Worm (Caenorhabditis elegans) whole organism, L2 larva: ENCODE measurements around the gene str-64.

Experiments
- C34F6.9 ChIP-seq: fragments of 150-350 bp; optimal IDR thresholded peaks from 2 replicates; lab custom pipeline; 2014; ENCODE audit warnings: missing biosample characterization, missing genetic modification characterization
- F13H6.1 ChIP-seq: sonication (generic microtip); optimal IDR thresholded peaks from 2 replicates; lab custom pipeline; 2016; ENCODE audit warnings: missing genetic modification characterization, missing compliant biosample characterization
- R02D3.7 ChIP-seq: fragments of 150-350 bp; optimal IDR thresholded peaks from 2 replicates; lab custom pipeline; 2014; ENCODE audit warnings: missing biosample characterization, missing genetic modification characterization
- Y55F3AM.14 ChIP-seq: fragments of 200-800 bp; sonication (Bioruptor generic); optimal IDR thresholded peaks from 2 replicates; lab custom pipeline; 2018; ENCODE audit warnings: mild to moderate bottlenecking, missing genetic modification characterization, missing compliant biosample characterization
- aly-2 ChIP-seq: fragments of 150-350 bp; optimal IDR thresholded peaks from 2 replicates; lab custom pipeline; 2014; ENCODE audit warnings: missing biosample characterization, missing genetic modification characterization
- ama-1 ChIP-seq: fragments of 150-350 bp; optimal IDR thresholded peaks from 2 replicates; lab custom pipeline; 2018; ENCODE audit warnings: inconsistent platforms
- blmp-1 ChIP-seq: sonication (generic microtip); optimal IDR thresholded peaks from 2 replicates; lab custom pipeline; 2017; ENCODE audit warnings: missing genetic modification characterization, mild to moderate bottlenecking, missing compliant biosample characterization, antibody characterized with exemption, moderate library complexity; ENCODE audit not compliant: insufficient read depth
- ceh-16 ChIP-seq: fragments of 150-350 bp; optimal IDR thresholded peaks from 2 replicates; lab custom pipeline; 2014; ENCODE audit warnings: missing biosample characterization, missing genetic modification characterization
- crh-2 ChIP-seq: sonication (generic microtip); optimal IDR thresholded peaks from 2 replicates; lab custom pipeline; 2017; ENCODE audit warnings: missing biosample characterization, missing genetic modification characterization
- dmd-4 ChIP-seq: sonication (generic microtip); optimal IDR thresholded peaks from 2 replicates; lab custom pipeline; 2017; ENCODE audit warnings: missing biosample characterization, missing genetic modification characterization
- fos-1 ChIP-seq: fragments of 150-350 bp; optimal IDR thresholded peaks from 2 replicates; lab custom pipeline; 2014; ENCODE audit warnings: missing biosample characterization, missing genetic modification characterization
- gmeb-1 ChIP-seq: fragments of 150-350 bp; optimal IDR thresholded peaks from 2 replicates; lab custom pipeline; 2014; ENCODE audit warnings: missing biosample characterization, missing genetic modification characterization
- lin-13 ChIP-seq: fragments of 150-350 bp; optimal IDR thresholded peaks from 2 replicates; lab custom pipeline; 2014; ENCODE audit warnings: missing biosample characterization, missing genetic modification reagents, missing genetic modification characterization
- lin-39 ChIP-seq: fragments of 150-350 bp; optimal IDR thresholded peaks from 2 replicates; lab custom pipeline; 2014; ENCODE audit warnings: missing biosample characterization, missing genetic modification reagents, missing genetic modification characterization
- lsy-2 ChIP-seq, 2 experiments: fragments of 150-350 bp in 1 of 2; sonication (generic microtip) in 1 of 2; optimal IDR thresholded peaks; 2 replicates each; lab custom pipeline; 2014 to 2017; ENCODE audit warnings: missing biosample characterization in 2 of 2, missing genetic modification characterization in 2 of 2
- mbf-1 ChIP-seq: sonication (generic microtip); optimal IDR thresholded peaks from 2 replicates; lab custom pipeline; 2017; ENCODE audit warnings: missing biosample characterization, missing genetic modification characterization
- nhr-10 ChIP-seq: sonication (generic microtip); optimal IDR thresholded peaks from 2 replicates; lab custom pipeline; 2017; ENCODE audit warnings: missing biosample characterization, missing genetic modification characterization
- nhr-11 ChIP-seq: fragments of 150-350 bp; optimal IDR thresholded peaks from 2 replicates; lab custom pipeline; 2014; ENCODE audit warnings: missing biosample characterization, missing genetic modification characterization
- nhr-12 ChIP-seq: fragments of 150-350 bp; optimal IDR thresholded peaks from 2 replicates; lab custom pipeline; 2014; ENCODE audit warnings: missing biosample characterization, missing genetic modification characterization
- nhr-129 ChIP-seq: fragments of 150-350 bp; optimal IDR thresholded peaks from 2 replicates; lab custom pipeline; 2014; ENCODE audit warnings: missing biosample characterization, missing genetic modification characterization
- nhr-21 ChIP-seq: fragments of 150-350 bp; optimal IDR thresholded peaks from 2 replicates; lab custom pipeline; 2014; ENCODE audit warnings: missing biosample characterization, missing genetic modification characterization
- nhr-23 ChIP-seq: fragments of 150-350 bp; optimal IDR thresholded peaks from 2 replicates; lab custom pipeline; 2014; ENCODE audit warnings: missing biosample characterization, missing genetic modification reagents, missing genetic modification characterization
- nhr-237 ChIP-seq: fragments of 150-350 bp; optimal IDR thresholded peaks from 2 replicates; lab custom pipeline; 2014; ENCODE audit warnings: missing biosample characterization, missing genetic modification characterization
- nhr-6 ChIP-seq: fragments of 150-350 bp; optimal IDR thresholded peaks from 2 replicates; lab custom pipeline; 2014; ENCODE audit warnings: missing biosample characterization, missing genetic modification characterization
- nhr-77 ChIP-seq: fragments of 150-350 bp; optimal IDR thresholded peaks from 2 replicates; lab custom pipeline; 2014; ENCODE audit warnings: missing biosample characterization, missing genetic modification characterization
- sem-4 ChIP-seq: fragments of 150-350 bp; optimal IDR thresholded peaks from 2 replicates; lab custom pipeline; 2014; ENCODE audit warnings: missing biosample characterization, missing genetic modification reagents, missing genetic modification characterization
- skn-1 ChIP-seq: sonication (generic microtip); optimal IDR thresholded peaks from 2 replicates; lab custom pipeline; 2017; ENCODE audit warnings: missing biosample characterization, missing genetic modification characterization
- sma-3 ChIP-seq: sonication (generic microtip); optimal IDR thresholded peaks from 2 replicates; lab custom pipeline; 2016; ENCODE audit warnings: missing genetic modification reagents, missing genetic modification characterization, missing compliant biosample characterization
- snpc-4 ChIP-seq: fragments of 150-350 bp; optimal IDR thresholded peaks from 2 replicates; lab custom pipeline; 2014; ENCODE audit warnings: missing biosample characterization, missing genetic modification characterization
- unc-39 ChIP-seq: fragments of 150-350 bp; optimal IDR thresholded peaks from 2 replicates; lab custom pipeline; 2014; ENCODE audit warnings: missing biosample characterization, missing genetic modification characterization
- unc-55 ChIP-seq: fragments of 150-350 bp; sonication (generic microtip); optimal IDR thresholded peaks from 3 replicates; lab custom pipeline; 2014; ENCODE audit warnings: missing biosample characterization, missing genetic modification reagents, missing genetic modification characterization
- unc-62 ChIP-seq: fragments of 150-350 bp; optimal IDR thresholded peaks from 2 replicates; lab custom pipeline; 2014; ENCODE audit warnings: missing biosample characterization, missing genetic modification reagents, missing genetic modification characterization
- zag-1 ChIP-seq: fragments of 150-350 bp; optimal IDR thresholded peaks from 2 replicates; lab custom pipeline; 2014; ENCODE audit warnings: missing biosample characterization, missing genetic modification characterization
- ztf-1 ChIP-seq: fragments of 200-800 bp; sonication (Bioruptor generic); conservative IDR thresholded peaks from 2 replicates; pipeline ENCODE4 v1.3.6; 2022; ENCODE audit warnings: missing genetic modification characterization, missing compliant biosample characterization
- ztf-11 ChIP-seq: sonication (generic microtip); optimal IDR thresholded peaks from 2 replicates; lab custom pipeline; 2017; ENCODE audit warnings: missing biosample characterization, missing genetic modification characterization

Gene str-64

DNA sequence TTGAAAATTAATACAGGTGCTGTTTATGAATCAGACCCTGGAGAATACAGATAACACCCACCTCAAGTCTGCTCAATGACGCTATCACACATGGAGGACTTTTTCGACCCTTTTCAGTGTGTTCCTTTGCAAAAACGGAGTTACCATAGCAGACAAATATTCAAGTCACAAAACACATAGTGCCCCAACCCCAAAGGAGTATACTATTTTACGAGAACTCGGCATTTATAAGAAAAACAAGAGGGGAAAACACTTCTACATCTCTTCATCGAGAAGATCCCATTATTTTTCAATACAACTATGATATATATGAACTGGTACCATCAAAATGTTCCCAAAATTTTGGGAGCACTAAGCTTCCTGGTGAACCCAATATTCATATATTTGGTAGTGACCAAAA lies 38.4 kb upstream of the str-64 start, which contains the start of gene srj-7:
srj-7 (plus strand) TSS at position 301 of the 400 bp plus-strand sequence.
- no peak for TF ChIP-seq unc-39 (tag; lab: Kevin White, UChicago)
- TF ChIP-seq C34F6.9 (tag; lab: Kevin White, UChicago) = no peak
- TF ChIP-seq ztf-11 (tag; lab: Kevin White, UChicago) = no peak
- TF ChIP-seq aly-2 (tag; lab: Kevin White, UChicago) = no peak
- TF ChIP-seq dmd-4 = no peak
- no peak for TF ChIP-seq blmp-1 (tag; lab: Kevin White, UChicago)
- no peak for TF ChIP-seq Y55F3AM.14 (GFP tag; lab: Kevin White, UChicago)
- no peak for TF ChIP-seq nhr-10 (tag; lab: Kevin White, UChicago)
- TF ChIP-seq skn-1 (tag; lab: Kevin White, UChicago) = no peak
- no peak for TF ChIP-seq snpc-4 (tag; lab: Kevin White, UChicago)
- no peak for TF ChIP-seq mbf-1 (tag; lab: Kevin White, UChicago)
- TF ChIP-seq lin-13 (GFP tag; lab: Kevin White, UChicago) = no peak
- TF ChIP-seq nhr-12 (tag; lab: Kevin White, UChicago) = no peak
- TF ChIP-seq sma-3 (GFP tag; lab: Kevin White, UChicago) = no peak

DNA sequence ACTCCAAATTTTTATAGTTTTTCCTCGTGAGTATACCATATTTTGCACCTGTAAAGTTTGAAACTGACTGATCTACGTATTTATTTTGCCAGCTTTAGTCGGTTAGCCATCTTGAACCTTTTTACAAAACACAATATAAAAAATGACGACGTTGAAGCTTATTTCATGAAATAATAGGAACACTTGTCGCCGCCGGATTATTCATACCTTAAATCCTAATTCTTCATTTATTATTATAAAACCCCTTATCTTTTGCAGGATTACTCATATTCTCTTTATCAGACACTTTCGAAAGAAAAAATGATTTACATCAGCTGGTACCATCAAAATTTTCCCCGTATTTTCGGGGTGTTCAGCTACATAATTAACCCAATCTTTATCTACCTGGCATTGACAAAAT lies 35.5 kb upstream of the str-64 start, which contains the start of gene srj-8:
srj-8 (plus strand) TSS at position 301 of the 400 bp plus-strand sequence.
- TF ChIP-seq snpc-4 (tag; lab: Kevin White, UChicago) (no peak), mbf-1 (tag; lab: Kevin White, UChicago) (no peak), blmp-1 (tag; lab: Kevin White, UChicago) (no peak), nhr-12 (tag; lab: Kevin White, UChicago) (no peak), ceh-16 (tag; lab: Kevin White, UChicago) (no peak), lin-13 (GFP tag; lab: Kevin White, UChicago) (no peak), zag-1 (no peak), ztf-11 (tag; lab: Kevin White, UChicago) (no peak), unc-55 (GFP tag; lab: Kevin White, UChicago) (no peak), Y55F3AM.14 (GFP tag; lab: Kevin White, UChicago) (no peak), dmd-4 (no peak)

DNA sequence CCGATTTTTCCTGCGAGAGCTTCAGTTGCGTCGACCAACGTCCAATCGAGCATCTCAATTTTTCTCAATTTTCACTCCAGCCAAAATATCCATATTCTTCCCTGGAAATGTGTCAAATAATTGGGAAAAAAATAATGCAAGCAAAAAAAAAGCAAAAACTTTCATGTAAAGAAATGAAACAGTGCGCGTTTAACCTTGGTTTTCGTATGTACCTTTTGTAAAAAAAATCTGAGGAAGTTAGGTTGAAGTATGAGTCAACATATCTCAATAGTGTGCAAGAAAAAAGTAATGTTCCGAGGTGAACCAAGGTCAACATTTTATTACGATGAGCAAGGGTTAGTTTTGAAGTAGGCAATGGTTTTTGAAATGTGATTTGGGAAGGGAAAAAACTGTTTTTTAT lies 32.9 kb upstream of the str-64 start, which contains the start of gene T28A11.13:
T28A11.13 (minus strand) TSS at position 101 of the 400 bp plus-strand sequence.
- TF ChIP-seq unc-62 (GFP tag; lab: Kevin White, UChicago) (no peak), nhr-237 (no peak), fos-1 (no peak), lsy-2 (tag; optimal IDR thresholded peaks at IDR 0.05; lab: Kevin White, UChicago) (no peak), nhr-23 (tag; lab: Kevin White, UChicago) (no peak), lin-13 (GFP tag; lab: Kevin White, UChicago) (no peak), ceh-16 (tag; lab: Kevin White, UChicago) (no peak), nhr-12 (tag; lab: Kevin White, UChicago) (no peak), sem-4 (tag; lab: Kevin White, UChicago) (no peak)

DNA sequence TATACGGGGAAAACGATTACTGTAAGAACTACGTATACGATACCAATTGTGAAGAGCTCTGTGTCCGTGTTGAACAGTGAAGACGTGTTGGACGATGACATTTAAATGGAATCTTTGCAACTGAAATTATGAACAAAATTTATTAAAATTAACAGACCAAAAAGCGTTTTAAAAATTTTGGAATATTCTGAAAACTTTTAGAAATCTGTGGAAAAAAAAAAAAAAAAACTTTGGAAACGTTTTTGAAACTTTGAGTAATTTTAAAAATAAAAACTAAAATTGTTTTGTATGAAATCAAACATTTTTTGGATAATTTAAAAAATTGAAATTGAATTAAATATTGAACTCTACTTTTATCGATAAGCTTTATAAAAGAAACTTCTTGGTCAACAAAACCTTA lies 27.0 kb upstream of the str-64 start, which contains the start of gene srt-63:
srt-63 (minus strand) TSS at position 101 of the 400 bp plus-strand sequence.
- TF ChIP-seq ama-1 (no peak), lin-13 (GFP tag; lab: Kevin White, UChicago) (no peak), nhr-6 (tag; lab: Kevin White, UChicago) (no peak), Y55F3AM.14 (GFP tag; lab: Kevin White, UChicago) (no peak), aly-2 (tag; lab: Kevin White, UChicago) (no peak), nhr-77 (tag; lab: Kevin White, UChicago) (no peak), blmp-1 (tag; lab: Kevin White, UChicago) (no peak), lin-39 (no peak), unc-62 (GFP tag; lab: Kevin White, UChicago) (no peak), skn-1 (tag; lab: Kevin White, UChicago) (no peak), zag-1 (no peak), R02D3.7 (tag; lab: Kevin White, UChicago) (no peak), ztf-1 (GFP tag; lab: Robert Waterston, UW) (no peak), F13H6.1 (tag; lab: Kevin White, UChicago) (no peak), lsy-2 (tag; optimal IDR thresholded peaks at IDR 0.05; lab: Kevin White, UChicago) (no peak)

DNA sequence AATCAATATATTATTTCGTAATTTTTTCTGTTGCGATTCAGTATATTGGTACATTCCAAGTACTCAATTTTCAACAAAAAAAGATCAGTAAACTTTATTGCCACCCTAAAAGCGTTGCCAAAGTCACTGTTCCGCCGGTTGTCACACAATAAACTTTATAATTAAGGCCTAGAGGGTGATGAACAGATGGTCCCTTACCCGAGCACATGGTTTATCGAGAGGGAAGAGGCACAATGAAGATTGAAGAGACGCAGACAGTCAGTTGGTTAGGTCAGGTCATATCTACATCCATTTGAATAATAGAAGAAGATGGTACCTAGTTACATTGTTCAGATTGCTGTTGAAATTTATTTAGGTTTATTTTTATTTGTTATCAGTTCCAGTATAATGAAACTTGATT lies 26.2 kb upstream of the str-64 start:
- TF ChIP-seq nhr-129 (tag; lab: Kevin White, UChicago) = no peak
- no peak for TF ChIP-seq aly-2 (tag; lab: Kevin White, UChicago)
- TF ChIP-seq gmeb-1 (tag; lab: Kevin White, UChicago) = no peak
- no peak for TF ChIP-seq unc-39 (tag; lab: Kevin White, UChicago)
- no peak for TF ChIP-seq unc-62 (GFP tag; lab: Kevin White, UChicago)
- TF ChIP-seq ztf-11 (tag; lab: Kevin White, UChicago) = no peak
- no peak for TF ChIP-seq Y55F3AM.14 (GFP tag; lab: Kevin White, UChicago)
- TF ChIP-seq nhr-12 (tag; lab: Kevin White, UChicago) = no peak
- TF ChIP-seq nhr-21 (tag; lab: Kevin White, UChicago) = no peak
- TF ChIP-seq lsy-2 (tag; optimal IDR thresholded peaks at IDR 0.05; lab: Kevin White, UChicago) = no peak
- no peak for TF ChIP-seq unc-55 (GFP tag; lab: Kevin White, UChicago)
- no peak for TF ChIP-seq snpc-4 (tag; lab: Kevin White, UChicago)
- TF ChIP-seq nhr-11 (tag; lab: Kevin White, UChicago) = no peak
- no peak for TF ChIP-seq lin-39
- no peak for TF ChIP-seq ama-1
- no peak for TF ChIP-seq crh-2 (tag; lab: Kevin White, UChicago)
